Worm (Caenorhabditis elegans) whole organism, late embryonic: Measurements from ENCODE around the gene ttr-43.

Source experiments
- C08G9.2 ChIP-seq: sonication (generic microtip); optimal IDR thresholded peaks from 2 replicates; lab custom pipeline; 2016; ENCODE audit warnings: mild to moderate bottlenecking, missing genetic modification characterization, moderate library complexity, missing compliant biosample characterization
- C38D4.7 ChIP-seq: fragments of 200-800 bp; sonication (Bioruptor generic); optimal IDR thresholded peaks from 2 replicates; lab custom pipeline; 2018; ENCODE audit warnings: mild to moderate bottlenecking, missing genetic modification characterization, moderate library complexity, missing compliant biosample characterization
- F13H6.1 ChIP-seq: sonication (generic microtip); optimal IDR thresholded peaks from 2 replicates; lab custom pipeline; 2016; ENCODE audit warnings: missing genetic modification characterization, missing compliant biosample characterization
- ceh-14 ChIP-seq: sonication (generic microtip); optimal IDR thresholded peaks from 2 replicates; lab custom pipeline; 2016; ENCODE audit warnings: missing genotype, missing genetic modification characterization, missing compliant biosample characterization
- ceh-19 ChIP-seq: fragments of 200-800 bp; sonication (Bioruptor generic); optimal IDR thresholded peaks from 2 replicates; lab custom pipeline; 2018; ENCODE audit warnings: mild to moderate bottlenecking, missing genetic modification characterization, missing compliant biosample characterization
- ceh-22 ChIP-seq: sonication (generic microtip); optimal IDR thresholded peaks from 2 replicates; lab custom pipeline; 2017; ENCODE audit warnings: missing biosample characterization, missing genetic modification characterization
- ceh-24 ChIP-seq: sonication (generic microtip); optimal IDR thresholded peaks from 2 replicates; lab custom pipeline; 2016; ENCODE audit warnings: mild to moderate bottlenecking, missing genetic modification characterization, missing compliant biosample characterization
- ceh-31 ChIP-seq: sonication (generic microtip); optimal IDR thresholded peaks from 2 replicates; lab custom pipeline; 2016; ENCODE audit warnings: missing genetic modification characterization, missing compliant biosample characterization
- ceh-45 ChIP-seq: fragments of 200-800 bp; sonication (Bioruptor generic); IDR thresholded peaks from 2 replicates; pipeline ENCODE4 v1.3.6; 2022; ENCODE audit warnings: missing genetic modification reagents, missing genetic modification characterization, missing compliant biosample characterization
- ceh-6 ChIP-seq: fragments of 200-800 bp; sonication (Bioruptor generic); optimal IDR thresholded peaks from 2 replicates; lab custom pipeline; 2018; ENCODE audit warnings: mild to moderate bottlenecking, missing genetic modification characterization, missing compliant biosample characterization
- che-1 ChIP-seq: sonication (generic microtip); optimal IDR thresholded peaks from 2 replicates; lab custom pipeline; 2016; ENCODE audit warnings: mild to moderate bottlenecking, missing genetic modification characterization, missing compliant biosample characterization
- dmd-4 ChIP-seq: sonication (generic microtip); optimal IDR thresholded peaks from 2 replicates; lab custom pipeline; 2016; ENCODE audit warnings: borderline replicate concordance, missing genetic modification characterization, missing compliant biosample characterization
- elt-2 ChIP-seq: sonication (generic microtip); optimal IDR thresholded peaks from 2 replicates; lab custom pipeline; 2016; ENCODE audit warnings: missing genetic modification reagents, missing genetic modification characterization, missing compliant biosample characterization
- elt-4 ChIP-seq: sonication (generic microtip); optimal IDR thresholded peaks from 2 replicates; lab custom pipeline; 2016; ENCODE audit warnings: missing genetic modification characterization, missing compliant biosample characterization
- fax-1 ChIP-seq: sonication (generic microtip); optimal IDR thresholded peaks from 2 replicates; lab custom pipeline; 2016; ENCODE audit warnings: missing genotype, missing genetic modification characterization, missing compliant biosample characterization
- fkh-10 ChIP-seq: fragments of 150-350 bp; optimal IDR thresholded peaks from 2 replicates; lab custom pipeline; 2014; ENCODE audit warnings: missing biosample characterization, missing genetic modification reagents, missing genetic modification characterization
- gmeb-2 ChIP-seq: sonication (generic microtip); optimal IDR thresholded peaks from 2 replicates; lab custom pipeline; 2016; ENCODE audit warnings: missing genetic modification characterization, inconsistent platforms, missing compliant biosample characterization
- hlh-15 ChIP-seq: sonication (generic microtip); optimal IDR thresholded peaks from 2 replicates; lab custom pipeline; 2016; ENCODE audit warnings: missing genetic modification characterization, missing compliant biosample characterization
- hlh-30 ChIP-seq: sonication (generic microtip); optimal IDR thresholded peaks from 2 replicates; lab custom pipeline; 2017; ENCODE audit warnings: antibody characterized with exemption, missing genetic modification characterization, missing compliant biosample characterization; ENCODE audit not compliant: insufficient read depth
- lim-6 ChIP-seq: sonication (generic microtip); optimal IDR thresholded peaks from 2 replicates; lab custom pipeline; 2016; ENCODE audit warnings: missing genetic modification characterization, missing compliant biosample characterization
- nfya-1 ChIP-seq: sonication (generic microtip); optimal IDR thresholded peaks from 2 replicates; lab custom pipeline; 2017; ENCODE audit warnings: missing genetic modification characterization, mild to moderate bottlenecking, missing compliant biosample characterization, antibody characterized with exemption, moderate library complexity
- nhr-11 ChIP-seq: fragments of 150-350 bp; optimal IDR thresholded peaks from 2 replicates; lab custom pipeline; 2014; ENCODE audit warnings: missing biosample characterization, missing genetic modification characterization
- nhr-232 ChIP-seq: sonication (generic microtip); optimal IDR thresholded peaks from 2 replicates; lab custom pipeline; 2016; ENCODE audit warnings: missing genetic modification characterization, missing compliant biosample characterization
- npax-4 ChIP-seq: sonication (generic microtip); optimal IDR thresholded peaks from 2 replicates; lab custom pipeline; 2016; ENCODE audit warnings: missing genetic modification characterization, missing compliant biosample characterization
- odd-2 ChIP-seq: sonication (generic microtip); optimal IDR thresholded peaks from 2 replicates; lab custom pipeline; 2017; ENCODE audit warnings: antibody characterized with exemption, mild to moderate bottlenecking, missing genetic modification characterization, missing compliant biosample characterization
- pax-1 ChIP-seq: fragments of 150-350 bp; optimal IDR thresholded peaks from 2 replicates; lab custom pipeline; 2014; ENCODE audit warnings: missing biosample characterization, missing genetic modification characterization
- pha-2 ChIP-seq: sonication (generic microtip); optimal IDR thresholded peaks from 2 replicates; lab custom pipeline; 2017; ENCODE audit warnings: mild to moderate bottlenecking, missing genetic modification characterization, missing compliant biosample characterization
- pha-4 ChIP-seq: fragments of 150-350 bp; optimal IDR thresholded peaks from 2 replicates; lab custom pipeline; 2018; ENCODE audit warnings: missing biosample characterization, missing genetic modification reagents, missing genetic modification characterization
- pqm-1 ChIP-seq: sonication (generic microtip); optimal IDR thresholded peaks from 2 replicates; lab custom pipeline; 2016; ENCODE audit warnings: missing genetic modification characterization, missing compliant biosample characterization
- ref-2 ChIP-seq: sonication (generic microtip); optimal IDR thresholded peaks from 2 replicates; lab custom pipeline; 2016; ENCODE audit warnings: missing genetic modification characterization, missing compliant biosample characterization
- rnt-1 ChIP-seq: sonication (generic microtip); optimal IDR thresholded peaks from 2 replicates; lab custom pipeline; 2016; ENCODE audit warnings: missing genetic modification characterization, missing compliant biosample characterization
- sdc-2 ChIP-seq: sonication (generic microtip); optimal IDR thresholded peaks from 2 replicates; lab custom pipeline; 2016; ENCODE audit warnings: missing genotype, missing genetic modification characterization, missing compliant biosample characterization
- sox-2 ChIP-seq: fragments of 200-800 bp; sonication (Bioruptor generic); IDR thresholded peaks from 2 replicates; pipeline ENCODE4 v1.3.6; 2022; ENCODE audit warnings: missing genetic modification reagents, missing genetic modification characterization, missing compliant biosample characterization
- sox-4 ChIP-seq: sonication (generic microtip); optimal IDR thresholded peaks from 2 replicates; lab custom pipeline; 2017; ENCODE audit warnings: mild to moderate bottlenecking, missing genetic modification characterization, inconsistent platforms, missing compliant biosample characterization
- syd-9 ChIP-seq: sonication (generic microtip); optimal IDR thresholded peaks from 2 replicates; lab custom pipeline; 2016; ENCODE audit warnings: mild to moderate bottlenecking, missing genetic modification characterization, moderate library complexity, missing compliant biosample characterization
- tbx-7 ChIP-seq: sonication (generic microtip); optimal IDR thresholded peaks from 2 replicates; lab custom pipeline; 2016; ENCODE audit warnings: missing genotype, missing genetic modification characterization, missing compliant biosample characterization
- ttx-3 ChIP-seq: sonication (generic microtip); optimal IDR thresholded peaks from 2 replicates; lab custom pipeline; 2016; ENCODE audit warnings: missing genetic modification reagents, missing genetic modification characterization, missing compliant biosample characterization
- unc-3 ChIP-seq, 2 experiments: fragments of 200-800 bp in 1 of 2; sonication (Bioruptor generic) in 1 of 2; sonication (generic microtip) in 1 of 2; conservative IDR thresholded peaks in 1 of 2; optimal IDR thresholded peaks in 1 of 2; 2 replicates each; pipeline versions ENCODE4 v1.3.6 to Lab custom; 2016 to 2022; ENCODE audit warnings: missing compliant biosample characterization in 2 of 2, missing genetic modification characterization in 2 of 2, missing genetic modification reagents in 1 of 2
- unc-42 ChIP-seq: sonication (generic microtip); optimal IDR thresholded peaks from 2 replicates; lab custom pipeline; 2016; ENCODE audit warnings: missing genotype, missing genetic modification characterization, missing compliant biosample characterization
- unc-86 ChIP-seq: sonication (generic microtip); optimal IDR thresholded peaks from 2 replicates; lab custom pipeline; 2016; ENCODE audit warnings: missing genetic modification characterization, missing compliant biosample characterization
- zip-5 ChIP-seq: sonication (generic microtip); optimal IDR thresholded peaks from 2 replicates; lab custom pipeline; 2016; ENCODE audit warnings: missing genetic modification characterization, missing compliant biosample characterization

ttr-43 gene

ce11 chrV:12596196-12596595 lies 5.7 kb upstream of the ttr-43 start, which contains the start of gene mma-1:
Gene mma-1, minus strand, starts transcription at chrV:12596296.
- no peak for TF ChIP-seq npax-4 (tag; lab: Kevin White, UChicago)
- no peak for TF ChIP-seq elt-2 (tag; lab: Kevin White, UChicago)
- no peak for TF ChIP-seq ceh-22 (tag; lab: Kevin White, UChicago)
- no peak for TF ChIP-seq ceh-24 (tag; lab: Kevin White, UChicago)
- no peak for TF ChIP-seq dmd-4 (tag; lab: Kevin White, UChicago)
- no peak for TF ChIP-seq rnt-1 (tag; lab: Kevin White, UChicago)
- no peak for TF ChIP-seq sox-4
- TF ChIP-seq nhr-232 (tag; lab: Kevin White, UChicago) = no peak
- no peak for TF ChIP-seq ceh-45 (GFP tag; lab: Robert Waterston, UW)
- TF ChIP-seq odd-2 = no peak
- TF ChIP-seq sox-2 (GFP tag; lab: Robert Waterston, UW) = no peak
- no peak for TF ChIP-seq pax-1 (tag; lab: Kevin White, UChicago)

ce11 chrV:12592379-12592778 lies 1.9 kb upstream of the ttr-43 start, which contains the start of gene C14C10.2:
Gene C14C10.2, minus strand, starts transcription at chrV:12592479.
- no peak for TF ChIP-seq tbx-7 (tag; lab: Kevin White, UChicago)
- no peak for TF ChIP-seq nhr-232 (tag; lab: Kevin White, UChicago)
- no peak for TF ChIP-seq C38D4.7 (GFP tag; lab: Kevin White, UChicago)
- no peak for TF ChIP-seq sdc-2 (tag; lab: Kevin White, UChicago)
- no peak for TF ChIP-seq fkh-10 (GFP tag; lab: Kevin White, UChicago)
- TF ChIP-seq unc-3 (GFP tag; conservative IDR thresholded peaks at IDR 0.05; lab: Robert Waterston, UW) = no peak
- no peak for TF ChIP-seq unc-3 (tag; optimal IDR thresholded peaks at IDR 0.05; lab: Kevin White, UChicago)
- no peak for TF ChIP-seq hlh-30 (tag; lab: Kevin White, UChicago)
- TF ChIP-seq ceh-31 = no peak
- TF ChIP-seq unc-42 (tag; lab: Kevin White, UChicago) = no peak
- TF ChIP-seq zip-5 (tag; lab: Kevin White, UChicago) = no peak
- no peak for TF ChIP-seq ceh-19 (GFP tag; lab: Kevin White, UChicago)
- no peak for TF ChIP-seq ttx-3 (tag; lab: Kevin White, UChicago)
- TF ChIP-seq che-1 (tag; lab: Kevin White, UChicago) = no peak
- TF ChIP-seq C08G9.2 = no peak
- TF ChIP-seq, all 69 proteins: peak for 0

ce11 chrV:12588030-12588429 lies 2.5 kb downstream of the ttr-43 start, which contains the start of gene C14C10.1:
Gene C14C10.1, plus strand, starts transcription at chrV:12588330.
- TF ChIP-seq syd-9 (tag; lab: Kevin White, UChicago) = no peak
- TF ChIP-seq pha-2 = no peak
- TF ChIP-seq unc-86 (tag; lab: Kevin White, UChicago) = no peak
- TF ChIP-seq ceh-6 = no peak
- TF ChIP-seq ceh-24 (tag; lab: Kevin White, UChicago) = no peak
- no peak for TF ChIP-seq sdc-2 (tag; lab: Kevin White, UChicago)
- TF ChIP-seq nhr-11 (tag; lab: Kevin White, UChicago) = no peak
- TF ChIP-seq hlh-15 = no peak
- no peak for TF ChIP-seq gmeb-2 (tag; lab: Kevin White, UChicago)
- no peak for TF ChIP-seq F13H6.1 (tag; lab: Kevin White, UChicago)
- TF ChIP-seq fax-1 (tag; lab: Kevin White, UChicago) = no peak
- TF ChIP-seq ceh-14 (tag; lab: Kevin White, UChicago) = no peak
- no peak for TF ChIP-seq pqm-1
- TF ChIP-seq ref-2 (tag; lab: Kevin White, UChicago) = no peak
- TF ChIP-seq lim-6 (tag; lab: Kevin White, UChicago) = no peak
- no peak for TF ChIP-seq nhr-232 (tag; lab: Kevin White, UChicago)
- no peak for TF ChIP-seq pha-4 (tag; lab: Kevin White, UChicago)
- TF ChIP-seq npax-4 (tag; lab: Kevin White, UChicago) = no peak
- no peak for TF ChIP-seq nfya-1 (tag; lab: Kevin White, UChicago)
- TF ChIP-seq elt-4 (tag; lab: Kevin White, UChicago) = no peak
